Worm (Caenorhabditis elegans): ENCODE results near the gene F57A10.2.
"Not testable (repeated sequence)": the region's sequence is repeated elsewhere in the genome, so short reads cannot be mapped to it uniquely, and the experiment has no call there.

DNA sequence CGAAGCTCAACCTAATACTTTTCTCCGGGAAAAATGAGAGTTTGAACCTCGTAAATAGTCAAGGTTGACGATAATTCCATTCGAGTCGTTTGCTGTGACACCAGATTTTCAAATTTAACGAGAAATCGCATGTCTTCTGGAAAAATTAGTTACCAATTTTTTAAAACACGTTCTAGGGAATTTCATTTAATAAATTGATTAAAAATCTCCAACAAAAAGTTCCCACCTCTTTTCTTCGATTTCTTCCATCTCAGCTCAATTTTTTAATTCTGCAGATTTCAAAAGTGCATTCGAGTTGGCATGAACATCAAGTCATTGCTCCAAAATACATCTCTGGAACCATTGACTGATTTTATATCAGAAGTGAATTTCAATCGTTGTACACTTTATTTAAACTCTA is 45.6 kb downstream of the F57A10.2 start, which contains the start of gene nhr-282:
- TF ChIP-seq med-1 (GFP tag; optimal IDR thresholded peaks at IDR 0.05; ENCODE audit: insufficient read depth); ztf-29 (GFP tag; IDR thresholded peaks at IDR 0.05); flt-1 (GFP tag; IDR thresholded peaks at IDR 0.05); ref-1 (GFP tag; conservative IDR thresholded peaks at IDR 0.05); cog-1 (tag; optimal IDR thresholded peaks at IDR 0.05); klf-2 (GFP tag; conservative IDR thresholded peaks at IDR 0.05); ztf-23 (GFP tag; IDR thresholded peaks at IDR 0.05); tab-1 (GFP tag; IDR thresholded peaks at IDR 0.05): not testable (repeated sequence)

All from whole organism, midembryonic.